In the genomic region with DNA sequence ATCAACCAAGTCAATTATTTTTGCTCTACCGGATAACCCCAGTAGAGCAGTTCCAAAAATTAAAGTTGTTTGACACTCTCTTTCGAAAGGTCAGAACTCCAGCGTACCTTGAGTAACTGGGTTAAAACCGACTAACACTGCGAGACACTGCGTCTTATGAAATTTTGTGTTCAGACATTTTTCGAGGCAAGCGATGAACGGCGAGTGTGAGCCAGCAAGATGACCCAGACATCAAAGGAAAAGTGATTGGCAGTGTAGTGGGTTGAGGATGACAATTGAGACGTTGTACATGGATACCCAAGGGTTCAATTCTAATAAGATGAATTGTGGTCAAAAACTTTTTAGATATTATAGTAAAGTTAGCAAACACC, we compare ENCODE assay signal across 6 worm cellular contexts.
TF ChIP-seq lines count a peak whose summit lies in the region.

No protein-coding gene starts in this region.

TF ChIP-seq in whole organism, L1 larva, 84 proteins besides CTCF, POLR2A, EP300 and RAD21 (continues in another document):
- TF ChIP-seq ceh-63 (GFP tag; optimal IDR thresholded peaks at IDR 0.05; lab: Kevin White, UChicago): no peak
- no peak for TF ChIP-seq unc-62 (GFP tag; optimal IDR thresholded peaks at IDR 0.05; lab: Kevin White, UChicago)
- TF ChIP-seq alr-1 (tag; optimal IDR thresholded peaks at IDR 0.05; lab: Kevin White, UChicago; ENCODE audit: borderline replicate concordance): no peak
- no peak for TF ChIP-seq mab-9 (GFP tag; IDR thresholded peaks at IDR 0.05; lab: Robert Waterston, UW)
- TF ChIP-seq unc-98 (GFP tag; IDR thresholded peaks at IDR 0.05; lab: Robert Waterston, UW): no peak
- TF ChIP-seq dsc-1 (tag; optimal IDR thresholded peaks at IDR 0.05; lab: Kevin White, UChicago): peak; percentile 5
- TF ChIP-seq C04F5.9 (tag; optimal IDR thresholded peaks at IDR 0.05; lab: Kevin White, UChicago): peak; percentile 57
- peak; percentile 37 for TF ChIP-seq ztf-4 (tag; optimal IDR thresholded peaks at IDR 0.05; lab: Kevin White, UChicago)
- no peak for TF ChIP-seq hlh-17 (GFP tag; optimal IDR thresholded peaks at IDR 0.05; lab: Kevin White, UChicago; ENCODE audit: borderline replicate concordance)
- TF ChIP-seq pqm-1 (tag; optimal IDR thresholded peaks at IDR 0.05; lab: Kevin White, UChicago): no peak
- no peak for TF ChIP-seq lir-3 (tag; optimal IDR thresholded peaks at IDR 0.05; lab: Kevin White, UChicago; ENCODE audit: poor library complexity)
- TF ChIP-seq ztf-11 (tag; optimal IDR thresholded peaks at IDR 0.05; lab: Kevin White, UChicago): no peak
- no peak for TF ChIP-seq zip-4 (GFP tag; optimal IDR thresholded peaks at IDR 0.05; lab: Kevin White, UChicago)
- no peak for TF ChIP-seq nhr-12 (tag; optimal IDR thresholded peaks at IDR 0.05; lab: Kevin White, UChicago)

TF ChIP-seq in whole organism, L2 larva, 48 proteins besides CTCF, POLR2A, EP300 and RAD21 (continues in another document):
- TF ChIP-seq snpc-4 (tag; optimal IDR thresholded peaks at IDR 0.05; lab: Kevin White, UChicago): peak; percentile 98
- peak; percentile 93 for TF ChIP-seq ama-1 (optimal IDR thresholded peaks at IDR 0.05; lab: Kevin White, UChicago)
- no peak for TF ChIP-seq nhr-237 (tag; optimal IDR thresholded peaks at IDR 0.05; lab: Kevin White, UChicago)
- no peak for TF ChIP-seq ztf-1 (GFP tag; conservative IDR thresholded peaks at IDR 0.05; lab: Robert Waterston, UW)
- no peak for TF ChIP-seq skn-1 (tag; optimal IDR thresholded peaks at IDR 0.05; lab: Kevin White, UChicago)
- TF ChIP-seq sma-3 (GFP tag; optimal IDR thresholded peaks at IDR 0.05; lab: Kevin White, UChicago): peak; percentile 66
- no peak for TF ChIP-seq ceh-16 (tag; optimal IDR thresholded peaks at IDR 0.05; lab: Kevin White, UChicago)
- TF ChIP-seq lsy-2 (tag; optimal IDR thresholded peaks at IDR 0.05; lab: Kevin White, UChicago): peak in 1 of 2 experiments; percentile 73
- TF ChIP-seq nhr-10 (tag; optimal IDR thresholded peaks at IDR 0.05; lab: Kevin White, UChicago): peak; percentile 15
- no peak for TF ChIP-seq C34F6.9 (tag; optimal IDR thresholded peaks at IDR 0.05; lab: Kevin White, UChicago)
- TF ChIP-seq nhr-77 (tag; optimal IDR thresholded peaks at IDR 0.05; lab: Kevin White, UChicago): peak; percentile 6
- no peak for TF ChIP-seq unc-62 (GFP tag; optimal IDR thresholded peaks at IDR 0.05; lab: Kevin White, UChicago)
- peak; percentile 11 for TF ChIP-seq fos-1 (tag; optimal IDR thresholded peaks at IDR 0.05; lab: Kevin White, UChicago)
- no peak for TF ChIP-seq nhr-12 (tag; optimal IDR thresholded peaks at IDR 0.05; lab: Kevin White, UChicago)
- no peak for TF ChIP-seq nhr-11 (tag; optimal IDR thresholded peaks at IDR 0.05; lab: Kevin White, UChicago)

TF ChIP-seq in whole organism, L3 larva, 47 proteins besides CTCF, POLR2A, EP300 and RAD21 (continues in another document):
- TF ChIP-seq ztf-11 (tag; optimal IDR thresholded peaks at IDR 0.05; lab: Kevin White, UChicago): no peak
- TF ChIP-seq ceh-28 (tag; optimal IDR thresholded peaks at IDR 0.05; lab: Kevin White, UChicago): peak; percentile 58
- no peak for TF ChIP-seq mml-1 (tag; optimal IDR thresholded peaks at IDR 0.05; lab: Kevin White, UChicago)
- TF ChIP-seq ztf-4 (tag; optimal IDR thresholded peaks at IDR 0.05; lab: Kevin White, UChicago): no peak
- TF ChIP-seq fos-1 (tag; optimal IDR thresholded peaks at IDR 0.05; lab: Kevin White, UChicago): no peak
- TF ChIP-seq nhr-76 (tag; optimal IDR thresholded peaks at IDR 0.05; lab: Kevin White, UChicago): no peak
- no peak for TF ChIP-seq fkh-2 (tag; optimal IDR thresholded peaks at IDR 0.05; lab: Kevin White, UChicago)
- TF ChIP-seq nhr-67 (tag; optimal IDR thresholded peaks at IDR 0.05; lab: Kevin White, UChicago): no peak
- no peak for TF ChIP-seq eor-1 (tag; optimal IDR thresholded peaks at IDR 0.05; lab: Kevin White, UChicago)
- TF ChIP-seq nhr-12 (tag; optimal IDR thresholded peaks at IDR 0.05; lab: Kevin White, UChicago): no peak
- TF ChIP-seq lsy-12 (tag; optimal IDR thresholded peaks at IDR 0.05; lab: Kevin White, UChicago): no peak
- TF ChIP-seq fkh-10 (GFP tag; optimal IDR thresholded peaks at IDR 0.05; lab: Kevin White, UChicago): no peak
- TF ChIP-seq nhr-77 (tag; optimal IDR thresholded peaks at IDR 0.05; lab: Kevin White, UChicago): no peak
- TF ChIP-seq egl-27 (tag; optimal IDR thresholded peaks at IDR 0.05; lab: Kevin White, UChicago): no peak
- TF ChIP-seq nhr-11 (tag; optimal IDR thresholded peaks at IDR 0.05; lab: Kevin White, UChicago): no peak
- no peak for TF ChIP-seq elt-1 (tag; optimal IDR thresholded peaks at IDR 0.05; lab: Kevin White, UChicago)

TF ChIP-seq in whole organism, L4 larva, 104 proteins besides CTCF, POLR2A, EP300 and RAD21 (continues in another document):
- TF ChIP-seq D1046.2 (GFP tag; IDR thresholded peaks at IDR 0.05; lab: Robert Waterston, UW) (peak; percentile 59; the same call in 1 of the 2 replicates), nhr-10 (tag; optimal IDR thresholded peaks at IDR 0.05; lab: Kevin White, UChicago) (peak; percentile 72), lin-38 (GFP tag; IDR thresholded peaks at IDR 0.05; lab: Robert Waterston, UW) (0 out of 2 replicates have a peak, but pooled peaks have one; percentile 4), pqm-1 (tag; optimal IDR thresholded peaks at IDR 0.05; lab: Kevin White, UChicago) (no peak), ceh-28 (tag; optimal IDR thresholded peaks at IDR 0.05; lab: Kevin White, UChicago) (no peak), Y105C5A.15 (GFP tag; IDR thresholded peaks at IDR 0.05; lab: Robert Waterston, UW) (no peak), tra-1 (GFP tag; IDR thresholded peaks at IDR 0.05; lab: Robert Waterston, UW) (no peak), madf-9 (GFP tag; conservative IDR thresholded peaks at IDR 0.05; lab: Robert Waterston, UW) (peak; percentile 63; the same call in 1 of the 2 replicates), lin-39 (tag; optimal IDR thresholded peaks at IDR 0.05; lab: Kevin White, UChicago) (no peak), hlh-11 (tag; optimal IDR thresholded peaks at IDR 0.05; lab: Kevin White, UChicago) (peak; percentile 77), aly-2 (tag; optimal IDR thresholded peaks at IDR 0.05; lab: Kevin White, UChicago) (no peak), nhr-102 (tag; optimal IDR thresholded peaks at IDR 0.05; lab: Kevin White, UChicago) (peak; percentile 10), zfp-2 (tag; optimal IDR thresholded peaks at IDR 0.05; lab: Kevin White, UChicago) (no peak), saeg-2 (GFP tag; IDR thresholded peaks at IDR 0.05; lab: Robert Waterston, UW) (peak; percentile 47; the same call in 1 of the 2 replicates), arid-1 (GFP tag; conservative IDR thresholded peaks at IDR 0.05; lab: Robert Waterston, UW) (peak; percentile 74)

TF ChIP-seq in whole organism, mixed stage, embryonic, 35 proteins besides CTCF, POLR2A, EP300 and RAD21:
- TF ChIP-seq nhr-2 (tag; optimal IDR thresholded peaks at IDR 0.05; lab: Kevin White, UChicago): peak; percentile 23
- no peak for TF ChIP-seq ces-1 (GFP tag; optimal IDR thresholded peaks at IDR 0.05; lab: Kevin White, UChicago)

TF ChIP-seq in whole organism, young adult, 124 proteins besides CTCF, POLR2A, EP300 and RAD21 (continues in another document):
- TF ChIP-seq F55B11.4 (tag; optimal IDR thresholded peaks at IDR 0.05; lab: Kevin White, UChicago; ENCODE audit: borderline replicate concordance, insufficient read depth) (no peak), unc-130 (GFP tag; optimal IDR thresholded peaks at IDR 0.05; lab: Kevin White, UChicago) (no peak), lin-40 (tag; optimal IDR thresholded peaks at IDR 0.05; lab: Kevin White, UChicago) (no peak), somi-1 (GFP tag; optimal IDR thresholded peaks at IDR 0.05; lab: Kevin White, UChicago) (no peak), hlh-26 (GFP tag; conservative IDR thresholded peaks at IDR 0.05; lab: Robert Waterston, UW) (no peak), F22D6.2 (tag; optimal IDR thresholded peaks at IDR 0.05; lab: Kevin White, UChicago) (peak; percentile 32), ccch-3 (GFP tag; optimal IDR thresholded peaks at IDR 0.05; lab: Kevin White, UChicago) (no peak), bed-2 (GFP tag; IDR thresholded peaks at IDR 0.05; lab: Robert Waterston, UW) (no peak), hsf-1 (GFP tag; IDR thresholded peaks at IDR 0.05; lab: Robert Waterston, UW) (peak; percentile 11; the same call in 1 of the 2 replicates), C17E4.6 (GFP tag; IDR thresholded peaks at IDR 0.05; lab: Robert Waterston, UW) (no peak), Y95B8A.8 (GFP tag; IDR thresholded peaks at IDR 0.05; lab: Robert Waterston, UW) (no peak), dox-1 (GFP tag; IDR thresholded peaks at IDR 0.05; lab: Robert Waterston, UW) (peak; percentile 14; the same call in 1 of the 2 replicates), ztf-22 (GFP tag; optimal IDR thresholded peaks at IDR 0.05; lab: Kevin White, UChicago) (peak; percentile 50), gei-17 (GFP tag; optimal IDR thresholded peaks at IDR 0.05; lab: Kevin White, UChicago) (no peak), nhr-90 (tag; optimal IDR thresholded peaks at IDR 0.05; lab: Kevin White, UChicago) (no peak), snpc-1.1 (tag; optimal IDR thresholded peaks at IDR 0.05; lab: Kevin White, UChicago; ENCODE audit: insufficient read depth) (peak; percentile 82), mel-28 (tag; optimal IDR thresholded peaks at IDR 0.05; lab: Kevin White, UChicago; ENCODE audit: borderline replicate concordance) (no peak), F37B4.10 (GFP tag; IDR thresholded peaks at IDR 0.05; lab: Robert Waterston, UW) (no peak), Y53G8AR.9 (GFP tag; conservative IDR thresholded peaks at IDR 0.05; lab: Robert Waterston, UW) (peak; percentile 37), F57C9.4 (tag; optimal IDR thresholded peaks at IDR 0.05; lab: Kevin White, UChicago) (no peak), pbrm-1 (GFP tag; IDR thresholded peaks at IDR 0.05; lab: Robert Waterston, UW) (peak; percentile 93), ztf-6 (GFP tag; IDR thresholded peaks at IDR 0.05; lab: Robert Waterston, UW) (no peak), ets-4 (GFP tag; optimal IDR thresholded peaks at IDR 0.05; lab: Kevin White, UChicago) (peak; percentile 33), egrh-3 (GFP tag; IDR thresholded peaks at IDR 0.05; lab: Robert Waterston, UW) (no peak), nhr-179 (tag; optimal IDR thresholded peaks at IDR 0.05; lab: Kevin White, UChicago) (no peak), ceh-91 (GFP tag; IDR thresholded peaks at IDR 0.05; lab: Robert Waterston, UW) (no peak), T07F8.4 (tag; optimal IDR thresholded peaks at IDR 0.05; lab: Kevin White, UChicago) (no peak), B0336.3 (GFP tag; IDR thresholded peaks at IDR 0.05; lab: Robert Waterston, UW) (peak; percentile 54; the same call in 1 of the 2 replicates), madf-6 (GFP tag; IDR thresholded peaks at IDR 0.05; lab: Robert Waterston, UW) (peak; percentile 30; the same call in 1 of the 2 replicates), sptf-2 (GFP tag; optimal IDR thresholded peaks at IDR 0.05; lab: Kevin White, UChicago) (no peak), hmg-1.2 (GFP tag; IDR thresholded peaks at IDR 0.05; lab: Robert Waterston, UW) (peak; percentile 53), mcd-1 (GFP tag; IDR thresholded peaks at IDR 0.05; lab: Robert Waterston, UW) (peak; percentile 61)
